Fruit fly (Drosophila melanogaster) whole organism, embryonic: ENCODE results near the gene CG32708.

Experiments used
- Adf1 ChIP-seq: fragments of 200-800 bp; sonication (Bioruptor generic); IDR thresholded peaks from 2 replicates; pipeline ENCODE4 v1.3.6; 2022; ENCODE audit warnings: missing biosample characterization, missing genetic modification characterization
- Atf3 ChIP-seq: fragments of 200-800 bp; sonication (Bioruptor generic); optimal IDR thresholded peaks from 3 replicates; lab custom pipeline; 2016; ENCODE audit warnings: missing biosample characterization, missing genetic modification characterization
- B-H1 ChIP-seq: fragments of 200-800 bp; sonication (Bioruptor generic); IDR thresholded peaks from 3 replicates; pipeline ENCODE4 v1.3.6; 2022; ENCODE audit warnings: missing biosample characterization, missing genetic modification characterization
- Blimp-1 ChIP-seq: fragments of 200-800 bp; sonication (Bioruptor generic); optimal IDR thresholded peaks from 3 replicates; lab custom pipeline; 2018; ENCODE audit warnings: missing biosample characterization, missing genetic modification characterization, mild to moderate bottlenecking, moderate library complexity, missing genetic modification reagents
- CG11247 ChIP-seq: fragments of 200-800 bp; sonication (Bioruptor generic); IDR thresholded peaks from 2 replicates; pipeline ENCODE4 v1.3.6; 2022; ENCODE audit warnings: missing biosample characterization, missing genetic modification characterization
- CG11560 ChIP-seq: fragments of 200-800 bp; sonication (Bioruptor generic); IDR thresholded peaks from 3 replicates; pipeline ENCODE4 v1.3.6; 2022; ENCODE audit warnings: missing biosample characterization, missing genetic modification characterization
- CG13296 ChIP-seq: fragments of 200-800 bp; sonication (Bioruptor generic); optimal IDR thresholded peaks from 3 replicates; lab custom pipeline; 2018; ENCODE audit warnings: missing biosample characterization, mild to moderate bottlenecking, missing genetic modification characterization
- CG13424 ChIP-seq: fragments of 200-800 bp; sonication (Bioruptor generic); optimal IDR thresholded peaks from 2 replicates; lab custom pipeline; 2019; ENCODE audit warnings: missing biosample characterization, mild to moderate bottlenecking, missing genetic modification characterization, moderate library complexity
- CG13624 ChIP-seq: fragments of 200-800 bp; sonication (Bioruptor generic); optimal IDR thresholded peaks from 2 replicates; lab custom pipeline; 2016; ENCODE audit warnings: missing biosample characterization, missing genetic modification characterization
- CG1647 ChIP-seq: fragments of 200-800 bp; sonication (Bioruptor generic); optimal IDR thresholded peaks from 3 replicates; lab custom pipeline; 2016; ENCODE audit warnings: missing biosample characterization, missing genetic modification characterization
- CG17385 ChIP-seq: fragments of 200-800 bp; sonication (Bioruptor generic); optimal IDR thresholded peaks from 3 replicates; lab custom pipeline; 2018; ENCODE audit warnings: missing biosample characterization, mild to moderate bottlenecking, missing genetic modification characterization
- CG18011 ChIP-seq: fragments of 200-800 bp; sonication (Bioruptor generic); optimal IDR thresholded peaks from 2 replicates; lab custom pipeline; 2017; ENCODE audit warnings: missing biosample characterization, missing genetic modification characterization, mild to moderate bottlenecking, moderate library complexity, missing genotype
- CG3065 ChIP-seq: fragments of 200-800 bp; sonication (Bioruptor generic); optimal IDR thresholded peaks from 2 replicates; lab custom pipeline; 2016; ENCODE audit warnings: missing biosample characterization, missing genetic modification characterization
- CG3995 ChIP-seq: fragments of 200-800 bp; sonication (Bioruptor generic); optimal IDR thresholded peaks from 3 replicates; lab custom pipeline; 2016; ENCODE audit warnings: missing biosample characterization, missing genetic modification characterization
- CG7839 ChIP-seq: fragments of 200-800 bp; sonication (Bioruptor generic); optimal IDR thresholded peaks from 3 replicates; lab custom pipeline; 2018; ENCODE audit warnings: missing biosample characterization, mild to moderate bottlenecking, missing genetic modification characterization, moderate library complexity
- CG7928 ChIP-seq: fragments of 200-800 bp; sonication (Bioruptor generic); optimal IDR thresholded peaks from 2 replicates; lab custom pipeline; 2017; ENCODE audit warnings: missing biosample characterization, mild to moderate bottlenecking, missing genetic modification characterization
- CG8089 ChIP-seq: fragments of 200-800 bp; sonication (Bioruptor generic); optimal IDR thresholded peaks from 3 replicates; lab custom pipeline; 2016; ENCODE audit warnings: missing biosample characterization, missing genetic modification characterization
- CG8944 ChIP-seq: fragments of 200-800 bp; sonication (Bioruptor generic); optimal IDR thresholded peaks from 3 replicates; lab custom pipeline; 2016; ENCODE audit warnings: missing biosample characterization, missing genetic modification characterization
- CG9932 ChIP-seq: fragments of 200-800 bp; sonication (Bioruptor generic); IDR thresholded peaks from 2 replicates; pipeline ENCODE4 v1.3.6; 2022; ENCODE audit warnings: missing biosample characterization, missing genetic modification characterization
- Hr3 ChIP-seq: fragments of 200-800 bp; sonication (Bioruptor generic); optimal IDR thresholded peaks from 3 replicates; lab custom pipeline; 2016; ENCODE audit warnings: missing biosample characterization, missing genetic modification characterization
- Hr39 ChIP-seq: fragments of >200 bp; optimal IDR thresholded peaks from 2 replicates; lab custom pipeline; 2017
- Hr78 ChIP-seq, 2 experiments: fragments of 200-800 bp in 1 of 2; fragments of >200 bp in 1 of 2; sonication (Bioruptor generic) in 1 of 2; optimal IDR thresholded peaks; 2 replicates each; lab custom pipeline; 2017 to 2019; ENCODE audit warnings: missing biosample characterization in 2 of 2, missing genetic modification characterization in 2 of 2, mild to moderate bottlenecking in 1 of 2, moderate library complexity in 1 of 2
- Med ChIP-seq: fragments of 200-800 bp; sonication (Bioruptor generic); peaks from one replicate; lab custom pipeline; 2016; ENCODE audit warnings: missing biosample characterization, missing genetic modification characterization, mild to moderate bottlenecking, inconsistent platforms, moderate library complexity
- Pdp1 ChIP-seq, 2 experiments: fragments of 200-800 bp; sonication (Bioruptor generic); optimal IDR thresholded peaks; 3 replicates each; lab custom pipeline; 2016; ENCODE audit warnings: missing biosample characterization in 2 of 2, missing genetic modification characterization in 2 of 2, mild to moderate bottlenecking in 1 of 2, moderate library complexity in 1 of 2
- Ptx1 ChIP-seq: fragments of 200-800 bp; sonication (Bioruptor generic); IDR thresholded peaks from 2 replicates; pipeline ENCODE4 v1.3.6; 2022; ENCODE audit warnings: missing biosample characterization, missing genetic modification characterization
- Six4 ChIP-seq: fragments of 200-800 bp; sonication (Bioruptor generic); optimal IDR thresholded peaks from 2 replicates; lab custom pipeline; 2016; ENCODE audit warnings: missing biosample characterization, missing genetic modification characterization
- Sox100B ChIP-seq: fragments of 200-800 bp; sonication (Bioruptor generic); optimal IDR thresholded peaks from 3 replicates; lab custom pipeline; 2018; ENCODE audit warnings: missing biosample characterization, mild to moderate bottlenecking, missing genetic modification characterization
- bowl ChIP-seq: fragments of 200-800 bp; sonication (Bioruptor generic); IDR thresholded peaks from 2 replicates; pipeline ENCODE4 v1.3.6; 2022; ENCODE audit warnings: missing biosample characterization, missing genetic modification characterization
- chif ChIP-seq, 2 experiments: fragments of 200-800 bp; sonication (Bioruptor generic); optimal IDR thresholded peaks; 3 replicates each; lab custom pipeline; 2016; ENCODE audit warnings: missing biosample characterization in 2 of 2, missing genetic modification characterization in 2 of 2
- ci ChIP-seq: fragments of 200-800 bp; sonication (Bioruptor generic); IDR thresholded peaks from 3 replicates; pipeline ENCODE4 v1.3.6; 2022; ENCODE audit warnings: missing biosample characterization, missing genetic modification characterization
- da ChIP-seq: fragments of 200-800 bp; sonication (Bioruptor generic); optimal IDR thresholded peaks from 2 replicates; lab custom pipeline; 2016; ENCODE audit warnings: missing biosample characterization, missing genetic modification characterization
- dmrt99B ChIP-seq: fragments of 200-800 bp; sonication (Bioruptor generic); optimal IDR thresholded peaks from 2 replicates; lab custom pipeline; 2018; ENCODE audit warnings: missing biosample characterization, mild to moderate bottlenecking, missing genetic modification characterization, moderate library complexity
- dysf ChIP-seq: fragments of 200-800 bp; sonication (Bioruptor generic); IDR thresholded peaks from 3 replicates; pipeline ENCODE4 v1.3.6; 2022; ENCODE audit warnings: missing biosample characterization, missing genetic modification characterization
- emc ChIP-seq: fragments of 200-800 bp; sonication (Bioruptor generic); optimal IDR thresholded peaks from 2 replicates; lab custom pipeline; 2016; ENCODE audit warnings: missing biosample characterization, missing genetic modification characterization
- ems ChIP-seq: fragments of 200-800 bp; sonication (Bioruptor generic); optimal IDR thresholded peaks from 3 replicates; lab custom pipeline; 2016; ENCODE audit warnings: missing biosample characterization, missing genetic modification characterization
- fd96Cb ChIP-seq: fragments of 200-800 bp; sonication (Bioruptor generic); optimal IDR thresholded peaks from 2 replicates; lab custom pipeline; 2018; ENCODE audit warnings: missing biosample characterization, mild to moderate bottlenecking, missing genetic modification characterization, moderate library complexity
- gcm ChIP-seq: fragments of 200-800 bp; sonication (Bioruptor generic); optimal IDR thresholded peaks from 2 replicates; lab custom pipeline; 2019; ENCODE audit warnings: missing biosample characterization, mild to moderate bottlenecking, missing genetic modification characterization, moderate library complexity
- gem ChIP-seq: fragments of 200-800 bp; sonication (Bioruptor generic); optimal IDR thresholded peaks from 2 replicates; lab custom pipeline; 2019; ENCODE audit warnings: missing biosample characterization, mild to moderate bottlenecking, missing genetic modification characterization, moderate library complexity
- grau ChIP-seq: fragments of 200-800 bp; optimal IDR thresholded peaks from 3 replicates; lab custom pipeline; 2019; ENCODE audit warnings: missing biosample characterization, mild to moderate bottlenecking, missing genetic modification characterization, moderate library complexity
- gro ChIP-seq: fragments of 200-800 bp; sonication (Bioruptor generic); optimal IDR thresholded peaks from 2 replicates; lab custom pipeline; 2016; ENCODE audit warnings: missing biosample characterization, missing genetic modification characterization
- gt ChIP-seq: fragments of 200-800 bp; sonication (Bioruptor generic); IDR thresholded peaks from 2 replicates; pipeline ENCODE4 v1.3.6; 2022; ENCODE audit warnings: missing biosample characterization, missing genetic modification characterization
- hbn ChIP-seq: fragments of 200-800 bp; sonication (Bioruptor generic); IDR thresholded peaks from 2 replicates; pipeline ENCODE4 v1.3.6; 2022; ENCODE audit warnings: missing biosample characterization, missing genetic modification characterization; ENCODE audit not compliant: partially characterized antibody
- ind ChIP-seq: fragments of 200-800 bp; sonication (Bioruptor generic); optimal IDR thresholded peaks from 3 replicates; lab custom pipeline; 2016; ENCODE audit warnings: missing biosample characterization, missing genetic modification characterization
- nmo ChIP-seq: fragments of 200-800 bp; sonication (Bioruptor generic); optimal IDR thresholded peaks from 2 replicates; lab custom pipeline; 2018; ENCODE audit warnings: missing biosample characterization, mild to moderate bottlenecking, missing genetic modification characterization, moderate library complexity
- nom ChIP-seq: fragments of 200-800 bp; sonication (Bioruptor generic); optimal IDR thresholded peaks from 2 replicates; lab custom pipeline; 2017; ENCODE audit warnings: missing biosample characterization, missing genetic modification characterization, mild to moderate bottlenecking, moderate library complexity, missing genetic modification reagents
- sens ChIP-seq: fragments of 200-800 bp; sonication (Bioruptor generic); peaks from one replicate; lab custom pipeline; 2016; ENCODE audit warnings: missing biosample characterization, missing genetic modification characterization
- shn ChIP-seq: fragments of 200-800 bp; sonication (Bioruptor generic); optimal IDR thresholded peaks from 3 replicates; lab custom pipeline; 2016; ENCODE audit warnings: missing biosample characterization, missing genetic modification characterization
- sqz ChIP-seq: fragments of 200-800 bp; sonication (Bioruptor generic); optimal IDR thresholded peaks from 3 replicates; lab custom pipeline; 2018; ENCODE audit warnings: missing biosample characterization, mild to moderate bottlenecking, missing genetic modification characterization
- vvl ChIP-seq: fragments of 200-800 bp; sonication (Bioruptor generic); IDR thresholded peaks from 2 replicates; pipeline ENCODE4 v1.3.6; 2022; ENCODE audit warnings: missing biosample characterization, missing genetic modification characterization
- zf30C ChIP-seq: fragments of 200-800 bp; sonication (Bioruptor generic); optimal IDR thresholded peaks from 3 replicates; lab custom pipeline; 2018; ENCODE audit warnings: missing biosample characterization, mild to moderate bottlenecking, missing genetic modification characterization

The CG32708 gene

dm6 chrX:9075641-9076324 is 9.9 kb upstream of the CG32708 start (continued):
- peak; percentile 73 for TF ChIP-seq Med (GFP tag; lab: Kevin White, UChicago)
- no peak for TF ChIP-seq zf30C (GFP tag; lab: Kevin White, UChicago)
- peak; percentile 57 for TF ChIP-seq Sox100B (GFP tag; lab: Kevin White, UChicago)
- TF ChIP-seq Hr3, result peak; percentile 9
- no peak for TF ChIP-seq CG11247 (GFP tag; lab: Robert Waterston, UW)
- peak; percentile 11 for TF ChIP-seq fd96Cb
- peak; percentile 64 for TF ChIP-seq sens (GFP tag; lab: Kevin White, UChicago)
- peak; percentile 26 for TF ChIP-seq Blimp-1 (GFP tag; lab: Kevin White, UChicago)
- TF ChIP-seq CG11560, result no peak
- TF ChIP-seq Adf1 (GFP tag; lab: Robert Waterston, UW), result no peak
- no peak for TF ChIP-seq CG8089 (GFP tag; lab: Kevin White, UChicago)
- TF ChIP-seq ind (GFP tag; lab: Kevin White, UChicago), result peak; percentile 7
- TF ChIP-seq CG13424, result peak; percentile 34
- TF ChIP-seq vvl (GFP tag; lab: Robert Waterston, UW), result 0 out of 2 replicates have a peak, but pooled peaks have one; percentile 10
- peak; percentile 26 for TF ChIP-seq CG7839
- TF ChIP-seq bowl (GFP tag; lab: Robert Waterston, UW), result no peak
- peak; percentile 30 for TF ChIP-seq gem (tag; lab: Kevin White, UChicago)
- peak; percentile 30 for TF ChIP-seq CG17385
- TF ChIP-seq dysf, result 0 out of 3 replicates have a peak, but pooled peaks have one; percentile 30
- peak in 1 of 2 experiments; percentile 16 for TF ChIP-seq chif (GFP tag; optimal IDR thresholded peaks at IDR 0.05; lab: Kevin White, UChicago)
- TF ChIP-seq nmo (GFP tag; lab: Kevin White, UChicago), result peak; percentile 47
- TF ChIP-seq emc (GFP tag; lab: Kevin White, UChicago), result no peak
- TF ChIP-seq ems, result no peak
- TF ChIP-seq CG3995 (GFP tag; lab: Kevin White, UChicago), result no peak
- TF ChIP-seq grau (tag; lab: Kevin White, UChicago), result no peak
- TF ChIP-seq Pdp1 (GFP tag; optimal IDR thresholded peaks at IDR 0.05; lab: Kevin White, UChicago), result peak in 1 of 2 experiments; percentile 2
- TF ChIP-seq Atf3 (GFP tag; lab: Kevin White, UChicago), result peak; percentile 51
- no peak for TF ChIP-seq Six4

DNA sequence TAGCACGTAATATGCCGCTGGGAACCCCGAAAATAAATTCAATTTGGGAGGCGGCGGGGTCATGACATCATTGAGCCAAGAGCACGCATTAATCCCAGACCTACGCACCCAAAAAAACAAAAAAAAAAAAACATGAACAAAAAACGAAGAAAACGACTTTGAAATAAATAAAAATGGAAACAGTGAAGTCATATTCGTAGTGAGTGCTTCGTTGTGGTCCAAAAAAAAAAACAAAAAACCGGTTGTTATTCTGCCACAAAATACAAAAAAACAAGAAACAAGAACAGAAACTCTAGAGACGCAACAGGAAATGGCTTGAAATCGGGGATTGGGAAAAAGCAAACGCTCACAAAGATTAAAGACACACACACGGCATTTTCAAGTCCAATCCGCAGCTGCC is 8.2 kb upstream of the CG32708 start:
- TF ChIP-seq hbn (GFP tag; lab: Robert Waterston, UW) (no peak), CG13624 (GFP tag; lab: Kevin White, UChicago) (peak; percentile 21), da (no peak), Hr78 (GFP tag; optimal IDR thresholded peaks at IDR 0.05; lab: Kevin White, UChicago) (peak in 1 of 2 experiments; percentile 23), fd96Cb (no peak), sqz (peak; percentile 64), dmrt99B (tag; lab: Kevin White, UChicago) (no peak), gcm (no peak), Ptx1 (GFP tag; lab: Robert Waterston, UW) (no peak), nom (GFP tag; lab: Kevin White, UChicago) (peak; percentile 82), gt (GFP tag; lab: Robert Waterston, UW) (no peak)

DNA sequence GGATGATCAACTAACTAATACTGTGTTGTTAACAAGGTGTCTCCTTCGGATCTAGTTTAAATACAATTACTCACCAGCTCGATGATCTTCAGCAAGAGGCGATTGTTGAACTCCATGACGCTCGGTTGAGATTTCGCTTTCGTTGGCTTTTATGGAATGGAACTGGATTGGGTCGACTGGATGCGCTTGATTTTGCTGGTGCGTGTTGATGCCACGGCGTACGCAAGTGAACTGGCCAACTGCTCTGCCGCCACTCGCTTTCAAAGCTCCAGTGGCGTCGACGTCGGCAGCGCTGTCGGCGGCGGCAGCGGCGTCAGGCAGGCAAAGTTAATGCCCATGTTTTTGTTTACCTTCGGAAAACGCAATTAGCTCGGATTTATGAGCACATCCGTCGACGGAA is 7.5 kb upstream of the CG32708 start, which contains the start of gene CG44325:
TSS of gene CG44325 (minus strand) at position 237 of the 400 bp plus-strand sequence.
- TF ChIP-seq CG18011 (no peak), B-H1 (GFP tag; lab: Robert Waterston, UW) (no peak), gro (GFP tag; lab: Kevin White, UChicago) (peak; percentile 48), CG8944 (GFP tag; lab: Kevin White, UChicago) (no peak), CG7928 (GFP tag; lab: Kevin White, UChicago) (no peak), CG1647 (GFP tag; lab: Kevin White, UChicago) (no peak), Hr39 (lab: Kevin White, UChicago) (no peak), CG9932 (GFP tag; lab: Robert Waterston, UW) (0 out of 2 replicates have a peak, but pooled peaks have one; percentile 15), ci (GFP tag; lab: Robert Waterston, UW) (peak; percentile 57; the same call in 2 of the 3 replicates), shn (GFP tag; lab: Kevin White, UChicago) (no peak), dmrt99B (tag; lab: Kevin White, UChicago) (no peak), CG3065 (no peak), CG13296 (GFP tag; lab: Kevin White, UChicago) (peak; percentile 34)
